Worm (Caenorhabditis elegans) whole organism, L2 larva: Measurements from ENCODE around the gene F58A4.6.

Experiments used
- C34F6.9 ChIP-seq: fragments of 150-350 bp; optimal IDR thresholded peaks from 2 replicates; lab custom pipeline; 2014; ENCODE audit warnings: missing biosample characterization, missing genetic modification characterization
- F13H6.1 ChIP-seq: sonication (generic microtip); optimal IDR thresholded peaks from 2 replicates; lab custom pipeline; 2016; ENCODE audit warnings: missing genetic modification characterization, missing compliant biosample characterization
- R02D3.7 ChIP-seq: fragments of 150-350 bp; optimal IDR thresholded peaks from 2 replicates; lab custom pipeline; 2014; ENCODE audit warnings: missing biosample characterization, missing genetic modification characterization
- Y55F3AM.14 ChIP-seq: fragments of 200-800 bp; sonication (Bioruptor generic); optimal IDR thresholded peaks from 2 replicates; lab custom pipeline; 2018; ENCODE audit warnings: mild to moderate bottlenecking, missing genetic modification characterization, missing compliant biosample characterization
- ZK546.5 ChIP-seq: sonication (generic microtip); optimal IDR thresholded peaks from 2 replicates; lab custom pipeline; 2017; ENCODE audit warnings: missing biosample characterization, missing genetic modification characterization
- alr-1 ChIP-seq: fragments of 150-350 bp; optimal IDR thresholded peaks from 2 replicates; lab custom pipeline; 2014; ENCODE audit warnings: missing biosample characterization, missing genetic modification characterization
- aly-2 ChIP-seq: fragments of 150-350 bp; optimal IDR thresholded peaks from 2 replicates; lab custom pipeline; 2014; ENCODE audit warnings: missing biosample characterization, missing genetic modification characterization
- ama-1 ChIP-seq: fragments of 150-350 bp; optimal IDR thresholded peaks from 2 replicates; lab custom pipeline; 2018; ENCODE audit warnings: inconsistent platforms
- blmp-1 ChIP-seq: sonication (generic microtip); optimal IDR thresholded peaks from 2 replicates; lab custom pipeline; 2017; ENCODE audit warnings: missing genetic modification characterization, mild to moderate bottlenecking, missing compliant biosample characterization, antibody characterized with exemption, moderate library complexity; ENCODE audit not compliant: insufficient read depth
- ceh-16 ChIP-seq: fragments of 150-350 bp; optimal IDR thresholded peaks from 2 replicates; lab custom pipeline; 2014; ENCODE audit warnings: missing biosample characterization, missing genetic modification characterization
- ceh-82 ChIP-seq: fragments of 150-350 bp; optimal IDR thresholded peaks from 2 replicates; lab custom pipeline; 2014; ENCODE audit warnings: missing biosample characterization, missing genetic modification characterization
- crh-2 ChIP-seq: sonication (generic microtip); optimal IDR thresholded peaks from 2 replicates; lab custom pipeline; 2017; ENCODE audit warnings: missing biosample characterization, missing genetic modification characterization
- dmd-4 ChIP-seq: sonication (generic microtip); optimal IDR thresholded peaks from 2 replicates; lab custom pipeline; 2017; ENCODE audit warnings: missing biosample characterization, missing genetic modification characterization
- egl-27 ChIP-seq: sonication (generic microtip); optimal IDR thresholded peaks from 3 replicates; lab custom pipeline; 2017; ENCODE audit warnings: missing biosample characterization, missing genetic modification reagents, missing genetic modification characterization
- elt-1 ChIP-seq: fragments of 150-350 bp; optimal IDR thresholded peaks from 2 replicates; lab custom pipeline; 2014; ENCODE audit warnings: missing biosample characterization, missing genetic modification characterization
- elt-3 ChIP-seq: sonication (generic microtip); optimal IDR thresholded peaks from 2 replicates; lab custom pipeline; 2017; ENCODE audit warnings: missing biosample characterization, missing genetic modification characterization
- fos-1 ChIP-seq: fragments of 150-350 bp; optimal IDR thresholded peaks from 2 replicates; lab custom pipeline; 2014; ENCODE audit warnings: missing biosample characterization, missing genetic modification characterization
- gmeb-1 ChIP-seq: fragments of 150-350 bp; optimal IDR thresholded peaks from 2 replicates; lab custom pipeline; 2014; ENCODE audit warnings: missing biosample characterization, missing genetic modification characterization
- lin-11 ChIP-seq: fragments of 150-350 bp; sonication (generic microtip); optimal IDR thresholded peaks from 2 replicates; lab custom pipeline; 2014; ENCODE audit warnings: missing biosample characterization, missing genetic modification characterization, inconsistent platforms, mixed read lengths
- lin-13 ChIP-seq: fragments of 150-350 bp; optimal IDR thresholded peaks from 2 replicates; lab custom pipeline; 2014; ENCODE audit warnings: missing biosample characterization, missing genetic modification reagents, missing genetic modification characterization
- lin-39 ChIP-seq: fragments of 150-350 bp; optimal IDR thresholded peaks from 2 replicates; lab custom pipeline; 2014; ENCODE audit warnings: missing biosample characterization, missing genetic modification reagents, missing genetic modification characterization
- lsy-2 ChIP-seq, 2 experiments: fragments of 150-350 bp in 1 of 2; sonication (generic microtip) in 1 of 2; optimal IDR thresholded peaks; 2 replicates each; lab custom pipeline; 2014 to 2017; ENCODE audit warnings: missing biosample characterization in 2 of 2, missing genetic modification characterization in 2 of 2
- mab-5 ChIP-seq: fragments of 150-350 bp; optimal IDR thresholded peaks from 2 replicates; lab custom pipeline; 2014; ENCODE audit warnings: missing biosample characterization, missing genetic modification characterization
- mbf-1 ChIP-seq: sonication (generic microtip); optimal IDR thresholded peaks from 2 replicates; lab custom pipeline; 2017; ENCODE audit warnings: missing biosample characterization, missing genetic modification characterization
- mdl-1 ChIP-seq, 2 experiments: fragments of 150-350 bp in 1 of 2; sonication (generic microtip) in 1 of 2; optimal IDR thresholded peaks; 2 replicates each; lab custom pipeline; 2017; ENCODE audit warnings: missing biosample characterization in 2 of 2, missing genetic modification characterization in 2 of 2
- nhr-10 ChIP-seq: sonication (generic microtip); optimal IDR thresholded peaks from 2 replicates; lab custom pipeline; 2017; ENCODE audit warnings: missing biosample characterization, missing genetic modification characterization
- nhr-11 ChIP-seq: fragments of 150-350 bp; optimal IDR thresholded peaks from 2 replicates; lab custom pipeline; 2014; ENCODE audit warnings: missing biosample characterization, missing genetic modification characterization
- nhr-12 ChIP-seq: fragments of 150-350 bp; optimal IDR thresholded peaks from 2 replicates; lab custom pipeline; 2014; ENCODE audit warnings: missing biosample characterization, missing genetic modification characterization
- nhr-129 ChIP-seq: fragments of 150-350 bp; optimal IDR thresholded peaks from 2 replicates; lab custom pipeline; 2014; ENCODE audit warnings: missing biosample characterization, missing genetic modification characterization
- nhr-21 ChIP-seq: fragments of 150-350 bp; optimal IDR thresholded peaks from 2 replicates; lab custom pipeline; 2014; ENCODE audit warnings: missing biosample characterization, missing genetic modification characterization
- nhr-23 ChIP-seq: fragments of 150-350 bp; optimal IDR thresholded peaks from 2 replicates; lab custom pipeline; 2014; ENCODE audit warnings: missing biosample characterization, missing genetic modification reagents, missing genetic modification characterization
- nhr-237 ChIP-seq: fragments of 150-350 bp; optimal IDR thresholded peaks from 2 replicates; lab custom pipeline; 2014; ENCODE audit warnings: missing biosample characterization, missing genetic modification characterization
- nhr-25 ChIP-seq: fragments of 150-350 bp; sonication (generic microtip); optimal IDR thresholded peaks from 3 replicates; lab custom pipeline; 2014; ENCODE audit warnings: missing biosample characterization, missing genetic modification characterization
- nhr-6 ChIP-seq: fragments of 150-350 bp; optimal IDR thresholded peaks from 2 replicates; lab custom pipeline; 2014; ENCODE audit warnings: missing biosample characterization, missing genetic modification characterization
- nhr-77 ChIP-seq: fragments of 150-350 bp; optimal IDR thresholded peaks from 2 replicates; lab custom pipeline; 2014; ENCODE audit warnings: missing biosample characterization, missing genetic modification characterization
- peb-1 ChIP-seq: fragments of 150-350 bp; optimal IDR thresholded peaks from 2 replicates; lab custom pipeline; 2014; ENCODE audit warnings: missing biosample characterization, missing genetic modification characterization
- sem-4 ChIP-seq: fragments of 150-350 bp; optimal IDR thresholded peaks from 2 replicates; lab custom pipeline; 2014; ENCODE audit warnings: missing biosample characterization, missing genetic modification reagents, missing genetic modification characterization
- skn-1 ChIP-seq: sonication (generic microtip); optimal IDR thresholded peaks from 2 replicates; lab custom pipeline; 2017; ENCODE audit warnings: missing biosample characterization, missing genetic modification characterization
- sma-3 ChIP-seq: sonication (generic microtip); optimal IDR thresholded peaks from 2 replicates; lab custom pipeline; 2016; ENCODE audit warnings: missing genetic modification reagents, missing genetic modification characterization, missing compliant biosample characterization
- sma-9 ChIP-seq, 2 experiments: fragments of 150-350 bp in 1 of 2; sonication (generic microtip) in 1 of 2; optimal IDR thresholded peaks; 2 replicates each; lab custom pipeline; 2014 to 2016; ENCODE audit warnings: missing genetic modification characterization in 2 of 2, mild to moderate bottlenecking in 1 of 2, missing biosample characterization in 1 of 2, missing compliant biosample characterization in 1 of 2, missing genetic modification reagents in 1 of 2, moderate library complexity in 1 of 2
- snpc-4 ChIP-seq: fragments of 150-350 bp; optimal IDR thresholded peaks from 2 replicates; lab custom pipeline; 2014; ENCODE audit warnings: missing biosample characterization, missing genetic modification characterization
- unc-39 ChIP-seq: fragments of 150-350 bp; optimal IDR thresholded peaks from 2 replicates; lab custom pipeline; 2014; ENCODE audit warnings: missing biosample characterization, missing genetic modification characterization
- unc-55 ChIP-seq: fragments of 150-350 bp; sonication (generic microtip); optimal IDR thresholded peaks from 3 replicates; lab custom pipeline; 2014; ENCODE audit warnings: missing biosample characterization, missing genetic modification reagents, missing genetic modification characterization
- unc-62 ChIP-seq: fragments of 150-350 bp; optimal IDR thresholded peaks from 2 replicates; lab custom pipeline; 2014; ENCODE audit warnings: missing biosample characterization, missing genetic modification reagents, missing genetic modification characterization
- zag-1 ChIP-seq: fragments of 150-350 bp; optimal IDR thresholded peaks from 2 replicates; lab custom pipeline; 2014; ENCODE audit warnings: missing biosample characterization, missing genetic modification characterization
- ztf-1 ChIP-seq: fragments of 200-800 bp; sonication (Bioruptor generic); conservative IDR thresholded peaks from 2 replicates; pipeline ENCODE4 v1.3.6; 2022; ENCODE audit warnings: missing genetic modification characterization, missing compliant biosample characterization
- ztf-11 ChIP-seq: sonication (generic microtip); optimal IDR thresholded peaks from 2 replicates; lab custom pipeline; 2017; ENCODE audit warnings: missing biosample characterization, missing genetic modification characterization
- ztf-4 ChIP-seq: fragments of 150-350 bp; optimal IDR thresholded peaks from 2 replicates; lab custom pipeline; 2014; ENCODE audit warnings: missing biosample characterization, missing genetic modification characterization

F58A4.6 gene

DNA sequence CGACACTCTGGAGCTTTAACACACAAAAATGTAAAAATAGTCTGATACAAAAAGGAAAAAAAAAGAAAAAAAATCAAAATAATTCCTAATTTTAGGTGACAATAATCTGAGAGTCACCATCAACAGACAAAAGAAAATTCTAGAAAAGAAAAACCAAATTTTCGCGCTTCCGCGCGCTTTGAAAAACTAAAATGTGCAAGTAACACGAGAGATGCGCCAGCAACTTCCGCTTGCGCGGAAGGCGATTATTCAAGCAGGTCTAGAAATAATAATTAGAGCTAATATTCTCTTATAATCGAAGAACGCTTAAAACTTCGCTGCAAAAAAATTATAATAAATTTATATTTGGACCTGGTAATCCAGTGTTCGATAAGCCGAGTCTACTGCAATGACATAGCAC is 2.7 kb downstream of the F58A4.6 start:
- TF ChIP-seq lin-11 (tag; lab: Kevin White, UChicago) = no peak

DNA sequence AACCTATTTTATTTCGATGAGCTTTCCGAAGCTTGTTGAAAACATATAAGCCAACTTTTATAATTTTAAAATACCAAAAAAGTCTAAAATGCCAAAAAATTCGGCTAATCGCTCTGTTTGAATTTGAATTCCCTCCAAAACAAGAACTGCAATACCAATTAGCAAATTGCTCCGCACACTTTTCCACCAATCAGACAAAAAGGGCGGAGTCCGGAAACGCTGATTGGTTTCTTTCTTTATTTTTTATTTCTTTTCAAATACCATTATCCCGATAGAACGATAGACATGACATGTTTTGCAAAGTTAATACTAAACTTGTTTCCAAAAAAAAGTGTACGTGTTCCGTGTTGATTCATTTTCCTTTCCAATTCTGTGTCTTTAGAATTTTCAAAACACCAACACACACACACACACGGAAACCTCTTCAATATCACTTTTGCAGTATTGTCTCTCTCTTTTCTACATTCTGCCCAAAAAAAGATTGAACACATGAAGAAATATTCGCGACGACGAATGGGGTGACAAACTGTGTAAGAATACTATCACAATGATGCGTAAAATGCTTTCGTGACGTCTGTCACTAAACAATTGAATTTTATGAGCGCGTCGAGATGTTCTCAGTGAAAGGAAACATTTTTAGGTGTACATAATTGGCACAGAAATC is 3.4 kb downstream of the F58A4.6 start:
- TF ChIP-seq nhr-25 (tag; lab: Kevin White, UChicago) = peak; percentile 39
- peak; percentile 1 for TF ChIP-seq fos-1
- TF ChIP-seq sem-4 (tag; lab: Kevin White, UChicago) = no peak
- TF ChIP-seq sma-9 (GFP tag; optimal IDR thresholded peaks at IDR 0.05; lab: Kevin White, UChicago) = peak; percentile 11
- TF ChIP-seq sma-9 (tag; optimal IDR thresholded peaks at IDR 0.05; lab: Kevin White, UChicago) = no peak
- TF ChIP-seq, all 48 proteins: peak for 3

DNA sequence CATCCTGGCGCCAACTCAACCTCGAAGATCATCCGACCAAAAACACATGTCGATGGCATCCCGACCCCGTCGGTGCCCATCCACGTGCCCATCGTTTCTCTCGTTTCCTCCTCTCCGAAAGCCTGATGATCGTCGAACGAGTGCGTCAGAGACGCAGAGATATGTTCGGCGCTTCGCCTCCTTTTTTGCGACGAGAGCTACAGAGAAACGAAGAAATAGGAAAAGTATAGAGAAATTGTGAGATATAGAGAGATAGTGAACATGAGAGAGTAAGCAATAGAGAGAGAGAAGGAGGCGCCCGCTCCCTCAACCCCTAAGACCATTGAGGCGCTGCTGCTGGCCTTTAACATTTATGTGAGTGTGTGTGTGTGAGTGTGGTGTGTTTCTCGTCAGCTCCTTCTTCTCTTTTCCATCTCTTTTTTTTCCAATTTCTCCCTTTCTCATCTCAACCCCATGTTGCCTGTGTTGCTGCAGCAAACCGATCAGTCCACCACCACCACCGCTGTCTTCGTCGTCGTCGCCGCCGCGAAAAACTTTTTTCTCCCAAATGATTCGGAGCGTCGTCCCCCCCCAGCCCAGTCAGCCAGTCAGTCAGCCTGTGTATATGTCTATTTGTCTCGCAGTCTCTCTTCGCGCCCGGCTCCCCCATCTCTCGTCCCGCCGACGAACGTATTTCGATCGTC is 4.9 kb downstream of the F58A4.6 start, which contains the start of gene hlh-11:
TSS of gene hlh-11 (plus strand) at position 633 of the 683 bp plus-strand sequence.
- peak; percentile 47 for TF ChIP-seq lin-39 (tag; lab: Kevin White, UChicago)
- TF ChIP-seq ceh-16 (tag; lab: Kevin White, UChicago) = peak; percentile 79
- no peak for TF ChIP-seq elt-1 (tag; lab: Kevin White, UChicago)
- TF ChIP-seq unc-62 = peak; percentile 75
- TF ChIP-seq mab-5 (tag; lab: Kevin White, UChicago) = peak; percentile 73
- no peak for TF ChIP-seq nhr-11 (tag; lab: Kevin White, UChicago)
- TF ChIP-seq nhr-21 (tag; lab: Kevin White, UChicago) = peak; percentile 91
- TF ChIP-seq nhr-129 (tag; lab: Kevin White, UChicago) = peak; percentile 92
- TF ChIP-seq nhr-12 (tag; lab: Kevin White, UChicago) = peak; percentile 26
- TF ChIP-seq ztf-4 (tag; lab: Kevin White, UChicago) = peak; percentile 65
- TF ChIP-seq lsy-2 (tag; optimal IDR thresholded peaks at IDR 0.05; lab: Kevin White, UChicago) = peak; percentile 68 to 88
- TF ChIP-seq ceh-82 (tag; lab: Kevin White, UChicago) = no peak
- no peak for TF ChIP-seq R02D3.7 (tag; lab: Kevin White, UChicago)
- no peak for TF ChIP-seq nhr-237 (tag; lab: Kevin White, UChicago)
- TF ChIP-seq peb-1 (tag; lab: Kevin White, UChicago) = peak; percentile 15
- TF ChIP-seq elt-3 (tag; lab: Kevin White, UChicago) = no peak
- peak; percentile 50 for TF ChIP-seq skn-1
- peak; percentile 80 for TF ChIP-seq zag-1 (tag; lab: Kevin White, UChicago)
- TF ChIP-seq nhr-77 (tag; lab: Kevin White, UChicago) = peak; percentile 12
- peak; percentile 94 for TF ChIP-seq unc-55 (GFP tag; lab: Kevin White, UChicago)
- TF ChIP-seq F13H6.1 (tag; lab: Kevin White, UChicago) = peak; percentile 99
- TF ChIP-seq C34F6.9 (tag; lab: Kevin White, UChicago) = peak; percentile 97
- TF ChIP-seq egl-27 (tag; lab: Kevin White, UChicago) = peak; percentile 78
- TF ChIP-seq nhr-6 (tag; lab: Kevin White, UChicago) = peak; percentile 86
- TF ChIP-seq ZK546.5 (tag; lab: Kevin White, UChicago) = no peak
- peak; percentile 94 for TF ChIP-seq sem-4 (tag; lab: Kevin White, UChicago)
- TF ChIP-seq gmeb-1 = peak; percentile 36
- no peak for TF ChIP-seq unc-39
- no peak for TF ChIP-seq ama-1
- no peak for TF ChIP-seq dmd-4 (tag; lab: Kevin White, UChicago)
- peak; percentile 53 for TF ChIP-seq ztf-11 (tag; lab: Kevin White, UChicago)
- peak; percentile 67 for TF ChIP-seq lin-11 (tag; lab: Kevin White, UChicago)
- TF ChIP-seq snpc-4 (tag; lab: Kevin White, UChicago) = peak; percentile 70
- TF ChIP-seq sma-3 (GFP tag; lab: Kevin White, UChicago) = peak; percentile 89
- peak; percentile 91 for TF ChIP-seq crh-2 (tag; lab: Kevin White, UChicago)
- TF ChIP-seq sma-9 (GFP tag; optimal IDR thresholded peaks at IDR 0.05; lab: Kevin White, UChicago) = peak; percentile 98
- TF ChIP-seq sma-9 (tag; optimal IDR thresholded peaks at IDR 0.05; lab: Kevin White, UChicago) = no peak
- TF ChIP-seq blmp-1 (tag; lab: Kevin White, UChicago) = peak; percentile 51
- TF ChIP-seq nhr-10 (tag; lab: Kevin White, UChicago) = no peak
- TF ChIP-seq nhr-23 (tag; lab: Kevin White, UChicago) = no peak
- no peak for TF ChIP-seq ztf-1 (GFP tag; lab: Robert Waterston, UW)
- no peak for TF ChIP-seq alr-1
- no peak for TF ChIP-seq mbf-1 (tag; lab: Kevin White, UChicago)
- TF ChIP-seq aly-2 = no peak
- TF ChIP-seq nhr-25 (tag; lab: Kevin White, UChicago) = peak; percentile 93
- TF ChIP-seq Y55F3AM.14 (GFP tag; lab: Kevin White, UChicago) = peak; percentile 85
- peak; percentile 92 to 98 for TF ChIP-seq mdl-1 (tag; optimal IDR thresholded peaks at IDR 0.05; lab: Kevin White, UChicago)
- peak; percentile 80 for TF ChIP-seq lin-13 (GFP tag; lab: Kevin White, UChicago)
